Worm (Caenorhabditis elegans) whole organism, L3 larva: ENCODE data around the gene C56G3.2.

Source experiments
- R02D3.7 ChIP-seq: fragments of 150-350 bp; optimal IDR thresholded peaks from 2 replicates; lab custom pipeline; 2014; ENCODE audit warnings: missing biosample characterization, missing genetic modification characterization
- ZK546.5 ChIP-seq: sonication (generic microtip); optimal IDR thresholded peaks from 2 replicates; lab custom pipeline; 2017; ENCODE audit warnings: missing biosample characterization, missing genetic modification characterization
- ceh-16 ChIP-seq: sonication (generic microtip); optimal IDR thresholded peaks from 2 replicates; lab custom pipeline; 2017; ENCODE audit warnings: missing biosample characterization, missing genetic modification characterization
- ceh-82 ChIP-seq: fragments of 150-350 bp; optimal IDR thresholded peaks from 2 replicates; lab custom pipeline; 2014; ENCODE audit warnings: missing biosample characterization, missing genetic modification characterization
- ceh-9 ChIP-seq: sonication (generic microtip); optimal IDR thresholded peaks from 2 replicates; lab custom pipeline; 2018; ENCODE audit warnings: missing biosample characterization, missing genetic modification characterization
- egl-27 ChIP-seq: sonication (generic microtip); optimal IDR thresholded peaks from 4 replicates; lab custom pipeline; 2017; ENCODE audit warnings: missing biosample characterization, missing genetic modification reagents, missing genetic modification characterization
- elt-1 ChIP-seq: fragments of 150-350 bp; optimal IDR thresholded peaks from 2 replicates; lab custom pipeline; 2014; ENCODE audit warnings: missing biosample characterization, missing genetic modification characterization
- elt-2 ChIP-seq: sonication (generic microtip); optimal IDR thresholded peaks from 2 replicates; lab custom pipeline; 2016; ENCODE audit warnings: missing genetic modification reagents, mild to moderate bottlenecking, missing genetic modification characterization, missing compliant biosample characterization
- eor-1 ChIP-seq, 2 experiments: fragments of 150-350 bp; optimal IDR thresholded peaks; 2 replicates each; lab custom pipeline; 2014 to 2018; ENCODE audit warnings: missing biosample characterization in 2 of 2, missing genetic modification characterization in 2 of 2
- lin-39 ChIP-seq: fragments of 150-350 bp; optimal IDR thresholded peaks from 2 replicates; lab custom pipeline; 2018; ENCODE audit warnings: missing biosample characterization, missing genetic modification reagents, missing genetic modification characterization
- lsy-12 ChIP-seq: sonication (generic microtip); optimal IDR thresholded peaks from 2 replicates; lab custom pipeline; 2016; ENCODE audit warnings: mild to moderate bottlenecking, missing genetic modification characterization, missing compliant biosample characterization
- mdl-1 ChIP-seq: fragments of 150-350 bp; optimal IDR thresholded peaks from 2 replicates; lab custom pipeline; 2014; ENCODE audit warnings: missing biosample characterization, missing genetic modification characterization
- nhr-12 ChIP-seq: fragments of 150-350 bp; optimal IDR thresholded peaks from 2 replicates; lab custom pipeline; 2014; ENCODE audit warnings: missing biosample characterization, missing genetic modification characterization
- nhr-43 ChIP-seq: sonication (generic microtip); optimal IDR thresholded peaks from 2 replicates; lab custom pipeline; 2016; ENCODE audit warnings: mild to moderate bottlenecking, missing genetic modification characterization, missing compliant biosample characterization; ENCODE audit not compliant: poor library complexity, severe bottlenecking
- nhr-67 ChIP-seq: fragments of 150-350 bp; optimal IDR thresholded peaks from 2 replicates; lab custom pipeline; 2014; ENCODE audit warnings: missing biosample characterization, missing genetic modification characterization
- nhr-76 ChIP-seq: fragments of 150-350 bp; sonication (generic microtip); optimal IDR thresholded peaks from 5 replicates; lab custom pipeline; 2014; ENCODE audit warnings: missing biosample characterization, missing genetic modification characterization
- nhr-77 ChIP-seq: fragments of 150-350 bp; optimal IDR thresholded peaks from 2 replicates; lab custom pipeline; 2014; ENCODE audit warnings: missing biosample characterization, missing genetic modification characterization
- zag-1 ChIP-seq: fragments of 150-350 bp; optimal IDR thresholded peaks from 2 replicates; lab custom pipeline; 2014; ENCODE audit warnings: missing biosample characterization, missing genetic modification characterization
- ztf-11 ChIP-seq: fragments of 150-350 bp; optimal IDR thresholded peaks from 2 replicates; lab custom pipeline; 2014; ENCODE audit warnings: missing biosample characterization, missing genetic modification characterization
- ztf-4 ChIP-seq: fragments of 150-350 bp; optimal IDR thresholded peaks from 2 replicates; lab custom pipeline; 2014; ENCODE audit warnings: missing biosample characterization, missing genetic modification characterization

Gene C56G3.2

ce11 chrX:7409030-7409429 is 43.7 kb downstream of the C56G3.2 start:
- TF ChIP-seq zag-1, result no peak
- TF ChIP-seq nhr-67 (tag; lab: Kevin White, UChicago), result no peak
- TF ChIP-seq nhr-43, result no peak
- TF ChIP-seq ztf-11 (tag; lab: Kevin White, UChicago), result no peak
- no peak for TF ChIP-seq ceh-16 (tag; lab: Kevin White, UChicago)

ce11 chrX:7409935-7410334 is 44.6 kb downstream of the C56G3.2 start, which contains the start of gene C10A4.2:
Gene C10A4.2, plus strand, starts transcription at chrX:7410235.
- TF ChIP-seq nhr-67 (tag; lab: Kevin White, UChicago) (no peak), ceh-16 (tag; lab: Kevin White, UChicago) (no peak), nhr-76 (no peak), mdl-1 (tag; lab: Kevin White, UChicago) (no peak), ceh-82 (tag; lab: Kevin White, UChicago) (no peak), eor-1 (tag; optimal IDR thresholded peaks at IDR 0.05; lab: Kevin White, UChicago) (no peak), lin-39 (no peak), elt-1 (no peak), ztf-4 (tag; lab: Kevin White, UChicago) (no peak), lsy-12 (no peak), elt-2 (tag; lab: Kevin White, UChicago) (no peak), ztf-11 (tag; lab: Kevin White, UChicago) (no peak), nhr-12 (tag; lab: Kevin White, UChicago) (no peak)

ce11 chrX:7415420-7415819 is 50.1 kb downstream of the C56G3.2 start, which contains the start of gene C10A4.7:
Gene C10A4.7, minus strand, starts transcription at chrX:7415520.
- no peak for TF ChIP-seq ZK546.5 (tag; lab: Kevin White, UChicago)
- no peak for TF ChIP-seq nhr-43
- TF ChIP-seq R02D3.7 (tag; lab: Kevin White, UChicago), result no peak
- no peak for TF ChIP-seq nhr-77
- no peak for TF ChIP-seq ceh-9 (tag; lab: Kevin White, UChicago)
- TF ChIP-seq egl-27 (tag; lab: Kevin White, UChicago), result no peak
- no peak for TF ChIP-seq elt-2 (tag; lab: Kevin White, UChicago)
- no peak for TF ChIP-seq ceh-16 (tag; lab: Kevin White, UChicago)
